In genomic region chr3R:11613252-11614036, dm6 we compare ENCODE assay signal across 7 fruit fly cellular contexts.
TF ChIP-seq lines count a peak whose summit lies in the region.

No protein-coding gene starts in this region.

- peak; percentile 95 to 98 for TF ChIP-seq CTCF in S2 (optimal IDR thresholded peaks at IDR 0.05; lab: Kevin White, UChicago)
- peak; percentile 100 for TF ChIP-seq CTCF in whole organism, embryonic (GFP tag; optimal IDR thresholded peaks at IDR 0.05; lab: Kevin White, UChicago)

TF ChIP-seq in whole organism, 6 proteins besides CTCF, POLR2A, EP300 and RAD21:
- TF ChIP-seq EcR (GFP tag; optimal IDR thresholded peaks at IDR 0.05; lab: Kevin White, UChicago) (no peak), pan (optimal IDR thresholded peaks at IDR 0.05; lab: Kevin White, UChicago) (peak; percentile 40), Dll (optimal IDR thresholded peaks at IDR 0.05; lab: Kevin White, UChicago) (no peak)
TF ChIP-seq in whole organism: peak in this region for 1.

TF ChIP-seq in whole organism, adult, 20 proteins besides CTCF, POLR2A, EP300 and RAD21:
- no peak for TF ChIP-seq CG12768 (GFP tag; optimal IDR thresholded peaks at IDR 0.05; lab: Kevin White, UChicago)
- peak; percentile 57 for TF ChIP-seq toe (GFP tag; optimal IDR thresholded peaks at IDR 0.05; lab: Kevin White, UChicago)
- TF ChIP-seq CG1620 (GFP tag; optimal IDR thresholded peaks at IDR 0.05; lab: Kevin White, UChicago), result peak; percentile 79
- peak; percentile 57 for TF ChIP-seq Crg-1 (GFP tag; optimal IDR thresholded peaks at IDR 0.05; lab: Kevin White, UChicago)
- TF ChIP-seq pad (GFP tag; optimal IDR thresholded peaks at IDR 0.05; lab: Kevin White, UChicago), result peak; percentile 44
- TF ChIP-seq ovo (GFP tag; optimal IDR thresholded peaks at IDR 0.05; lab: Kevin White, UChicago), result peak; percentile 37
- TF ChIP-seq CG14711 (tag; optimal IDR thresholded peaks at IDR 0.05; lab: Kevin White, UChicago), result peak; percentile 21
- TF ChIP-seq CG7101 (tag; optimal IDR thresholded peaks at IDR 0.05; lab: Kevin White, UChicago), result no peak
- TF ChIP-seq CG11617 (GFP tag; optimal IDR thresholded peaks at IDR 0.05; lab: Kevin White, UChicago), result no peak
- TF ChIP-seq bab1 (GFP tag; optimal IDR thresholded peaks at IDR 0.05; lab: Kevin White, UChicago), result peak; percentile 70
- TF ChIP-seq Hr96 (GFP tag; optimal IDR thresholded peaks at IDR 0.05; lab: Kevin White, UChicago), result peak; percentile 54

TF ChIP-seq in whole organism, embryonic, 481 proteins besides CTCF, POLR2A, EP300 and RAD21 (continues in another document):
- TF ChIP-seq CoRest (tag; optimal IDR thresholded peaks at IDR 0.05; lab: Kevin White, UChicago) (peak; percentile 72), klu (GFP tag; IDR thresholded peaks at IDR 0.05; lab: Robert Waterston, UW) (no peak), CG17359 (tag; optimal IDR thresholded peaks at IDR 0.05; lab: Kevin White, UChicago) (peak; percentile 41), cato (GFP tag; optimal IDR thresholded peaks at IDR 0.05; lab: Kevin White, UChicago; ENCODE audit: borderline replicate concordance) (peak; percentile 52), Jarid2 (GFP tag; optimal IDR thresholded peaks at IDR 0.05; lab: Kevin White, UChicago) (peak; percentile 23), CG17912 (GFP tag; optimal IDR thresholded peaks at IDR 0.05; lab: Kevin White, UChicago) (no peak), PHDP (tag; optimal IDR thresholded peaks at IDR 0.05; lab: Kevin White, UChicago) (peak; percentile 60), CG6654 (GFP tag; optimal IDR thresholded peaks at IDR 0.05; lab: Kevin White, UChicago) (no peak), CG10543 (GFP tag; optimal IDR thresholded peaks at IDR 0.05; lab: Kevin White, UChicago) (no peak), CG2678 (tag; optimal IDR thresholded peaks at IDR 0.05; lab: Kevin White, UChicago) (no peak), CG17186 (GFP tag; optimal IDR thresholded peaks at IDR 0.05; lab: Kevin White, UChicago) (no peak), HLH4C (GFP tag; IDR thresholded peaks at IDR 0.05; lab: Robert Waterston, UW; ENCODE audit: partially characterized antibody) (no peak), wek (GFP tag; optimal IDR thresholded peaks at IDR 0.05; lab: Kevin White, UChicago) (no peak), CG7745 (tag; optimal IDR thresholded peaks at IDR 0.05; lab: Kevin White, UChicago) (peak; percentile 83), bigmax (GFP tag; optimal IDR thresholded peaks at IDR 0.05; lab: Kevin White, UChicago) (no peak), hb (GFP tag; IDR thresholded peaks at IDR 0.05; lab: Robert Waterston, UW; ENCODE audit: partially characterized antibody) (no peak), CG3726 (GFP tag; IDR thresholded peaks at IDR 0.05; lab: Robert Waterston, UW) (no peak), btn (GFP tag; optimal IDR thresholded peaks at IDR 0.05; lab: Kevin White, UChicago) (peak; percentile 44), Ada2b (GFP tag; IDR thresholded peaks at IDR 0.05; lab: Robert Waterston, UW) (peak; percentile 40; the same call in 1 of the 2 replicates)

TF ChIP-seq in whole organism, prepupa, 60 proteins besides CTCF, POLR2A, EP300 and RAD21 (continues in another document):
- TF ChIP-seq eg (GFP tag; IDR thresholded peaks at IDR 0.05; lab: Robert Waterston, UW) (no peak), topi (GFP tag; optimal IDR thresholded peaks at IDR 0.05; lab: Kevin White, UChicago) (peak; percentile 43), dac (GFP tag; optimal IDR thresholded peaks at IDR 0.05; lab: Kevin White, UChicago) (no peak), CG6808 (GFP tag; optimal IDR thresholded peaks at IDR 0.05; lab: Kevin White, UChicago) (no peak), CG9139 (GFP tag; optimal IDR thresholded peaks at IDR 0.05; lab: Kevin White, UChicago) (no peak), acj6 (GFP tag; optimal IDR thresholded peaks at IDR 0.05; lab: Kevin White, UChicago) (peak; percentile 36), svp (GFP tag; lab: Kevin White, UChicago) (peak; percentile 89), CG3919 (GFP tag; optimal IDR thresholded peaks at IDR 0.05; lab: Kevin White, UChicago) (peak; percentile 48), CG11902 (GFP tag; optimal IDR thresholded peaks at IDR 0.05; lab: Kevin White, UChicago) (peak; percentile 17), CG6854 (GFP tag; optimal IDR thresholded peaks at IDR 0.05; lab: Kevin White, UChicago) (peak; percentile 31), Eip75B (GFP tag; optimal IDR thresholded peaks at IDR 0.05; lab: Kevin White, UChicago) (no peak), OdsH (GFP tag; optimal IDR thresholded peaks at IDR 0.05; lab: Kevin White, UChicago) (peak; percentile 22), CG31627 (GFP tag; optimal IDR thresholded peaks at IDR 0.05; lab: Kevin White, UChicago) (peak; percentile 73), CG34406 (GFP tag; optimal IDR thresholded peaks at IDR 0.05; lab: Kevin White, UChicago) (no peak), Hr39 (GFP tag; optimal IDR thresholded peaks at IDR 0.05; lab: Kevin White, UChicago) (peak; percentile 69), fkh (GFP tag; optimal IDR thresholded peaks at IDR 0.05; lab: Kevin White, UChicago) (peak; percentile 77), lz (GFP tag; optimal IDR thresholded peaks at IDR 0.05; lab: Kevin White, UChicago) (peak; percentile 52), CG3032 (tag; optimal IDR thresholded peaks at IDR 0.05; lab: Kevin White, UChicago) (peak; percentile 5), Sox14 (GFP tag; optimal IDR thresholded peaks at IDR 0.05; lab: Kevin White, UChicago) (peak; percentile 45), pdm3 (GFP tag; optimal IDR thresholded peaks at IDR 0.05; lab: Kevin White, UChicago) (peak; percentile 49), Ets21C (GFP tag; optimal IDR thresholded peaks at IDR 0.05; lab: Kevin White, UChicago) (peak; percentile 7)

TF ChIP-seq in whole organism, pupa, 21 proteins besides CTCF, POLR2A, EP300 and RAD21:
- TF ChIP-seq D1 (tag; optimal IDR thresholded peaks at IDR 0.05; lab: Kevin White, UChicago) (peak; percentile 35), Snoo (tag; optimal IDR thresholded peaks at IDR 0.05; lab: Kevin White, UChicago) (peak; percentile 42), CG14655 (GFP tag; optimal IDR thresholded peaks at IDR 0.05; lab: Kevin White, UChicago) (no peak), Pif1A (GFP tag; optimal IDR thresholded peaks at IDR 0.05; lab: Kevin White, UChicago) (no peak), CG15710 (tag; optimal IDR thresholded peaks at IDR 0.05; lab: Kevin White, UChicago) (peak; percentile 30)

TF ChIP-seq in whole organism, wandering third instar larva, 38 proteins besides CTCF, POLR2A, EP300 and RAD21 (continues in another document):
- no peak for TF ChIP-seq Rel (GFP tag; optimal IDR thresholded peaks at IDR 0.05; lab: Kevin White, UChicago)
- TF ChIP-seq Rel (tag; optimal IDR thresholded peaks at IDR 0.05; lab: Kevin White, UChicago), result no peak
- TF ChIP-seq dsf (GFP tag; optimal IDR thresholded peaks at IDR 0.05; lab: Kevin White, UChicago; ENCODE audit: borderline replicate concordance), result no peak
- no peak for TF ChIP-seq jim (GFP tag; optimal IDR thresholded peaks at IDR 0.05; lab: Kevin White, UChicago)
- TF ChIP-seq sage (GFP tag; optimal IDR thresholded peaks at IDR 0.05; lab: Kevin White, UChicago), result no peak
- no peak for TF ChIP-seq Dif (GFP tag; optimal IDR thresholded peaks at IDR 0.05; lab: Kevin White, UChicago; ENCODE audit: partially characterized antibody)
- no peak for TF ChIP-seq brk (GFP tag; optimal IDR thresholded peaks at IDR 0.05; lab: Kevin White, UChicago)
- peak; percentile 74 for TF ChIP-seq tai (GFP tag; optimal IDR thresholded peaks at IDR 0.05; lab: Kevin White, UChicago)
- no peak for TF ChIP-seq Sp1 (GFP tag; optimal IDR thresholded peaks at IDR 0.05; lab: Kevin White, UChicago)
- peak; percentile 62 for TF ChIP-seq Hnf4 (GFP tag; optimal IDR thresholded peaks at IDR 0.05; lab: Kevin White, UChicago)
- no peak for TF ChIP-seq CrebA (GFP tag; optimal IDR thresholded peaks at IDR 0.05; lab: Kevin White, UChicago; ENCODE audit: borderline replicate concordance)
- TF ChIP-seq Hr78 (GFP tag; optimal IDR thresholded peaks at IDR 0.05; lab: Kevin White, UChicago), result no peak
- TF ChIP-seq OdsH (GFP tag; optimal IDR thresholded peaks at IDR 0.05; lab: Kevin White, UChicago), result peak; percentile 63
- no peak for TF ChIP-seq lola (GFP tag; optimal IDR thresholded peaks at IDR 0.05; lab: Kevin White, UChicago)
- TF ChIP-seq Vsx2 (GFP tag; optimal IDR thresholded peaks at IDR 0.05; lab: Kevin White, UChicago; ENCODE audit: partially characterized antibody), result no peak
- no peak for TF ChIP-seq Dfd (GFP tag; optimal IDR thresholded peaks at IDR 0.05; lab: Kevin White, UChicago)
- peak; percentile 63 for TF ChIP-seq h (GFP tag; optimal IDR thresholded peaks at IDR 0.05; lab: Kevin White, UChicago)
- TF ChIP-seq pan (optimal IDR thresholded peaks at IDR 0.05; lab: Kevin White, UChicago), result no peak
- TF ChIP-seq foxo (GFP tag; optimal IDR thresholded peaks at IDR 0.05; lab: Kevin White, UChicago), result peak in 1 of 2 experiments; percentile 27
- TF ChIP-seq Jra (GFP tag; optimal IDR thresholded peaks at IDR 0.05; lab: Kevin White, UChicago), result no peak
- peak; percentile 47 for TF ChIP-seq ey (GFP tag; optimal IDR thresholded peaks at IDR 0.05; lab: Kevin White, UChicago)
- TF ChIP-seq usp (GFP tag; optimal IDR thresholded peaks at IDR 0.05; lab: Kevin White, UChicago), result no peak
- peak; percentile 75 for TF ChIP-seq Myc (optimal IDR thresholded peaks at IDR 0.05; lab: Kevin White, UChicago)
- peak; percentile 0 for TF ChIP-seq CG9705 (GFP tag; optimal IDR thresholded peaks at IDR 0.05; lab: Kevin White, UChicago)
- peak; percentile 52 for TF ChIP-seq Hr83 (GFP tag; optimal IDR thresholded peaks at IDR 0.05; lab: Kevin White, UChicago; ENCODE audit: poor library complexity, severe bottlenecking)
- no peak for TF ChIP-seq Mio (GFP tag; optimal IDR thresholded peaks at IDR 0.05; lab: Kevin White, UChicago)
- TF ChIP-seq Abd-B (GFP tag; optimal IDR thresholded peaks at IDR 0.05; lab: Kevin White, UChicago), result no peak
- TF ChIP-seq fru (GFP tag; optimal IDR thresholded peaks at IDR 0.05; lab: Kevin White, UChicago), result no peak
- TF ChIP-seq psq (GFP tag; optimal IDR thresholded peaks at IDR 0.05; lab: Kevin White, UChicago), result peak; percentile 40
- TF ChIP-seq GATAd (GFP tag; optimal IDR thresholded peaks at IDR 0.05; lab: Kevin White, UChicago), result no peak
- peak; percentile 17 for TF ChIP-seq dmrt93B (GFP tag; optimal IDR thresholded peaks at IDR 0.05; lab: Kevin White, UChicago)
- TF ChIP-seq CG32264 (GFP tag; optimal IDR thresholded peaks at IDR 0.05; lab: Kevin White, UChicago), result no peak
- TF ChIP-seq sv (GFP tag; optimal IDR thresholded peaks at IDR 0.05; lab: Kevin White, UChicago), result peak; percentile 61
- TF ChIP-seq rgr (GFP tag; optimal IDR thresholded peaks at IDR 0.05; lab: Kevin White, UChicago), result peak; percentile 67
- no peak for TF ChIP-seq woc (GFP tag; optimal IDR thresholded peaks at IDR 0.05; lab: Kevin White, UChicago)
- no peak for TF ChIP-seq N (GFP tag; optimal IDR thresholded peaks at IDR 0.05; lab: Kevin White, UChicago)
- TF ChIP-seq br (GFP tag; optimal IDR thresholded peaks at IDR 0.05; lab: Kevin White, UChicago), result peak; percentile 21
